Fruit fly (Drosophila melanogaster): ENCODE measurements around the gene CG16974.
A peak's percentile ranks its signal among the peaks of the same experiment; 100 is the strongest.

The CG16974 gene

dm6 chr2L:13145035-13145683, 46.6 kb downstream of the CG16974 start (continued):
- peak; percentile 66; the same call in 2 of the 3 replicates for TF ChIP-seq H15 (GFP tag; IDR thresholded peaks at IDR 0.05)
- TF ChIP-seq Lhr (GFP tag; optimal IDR thresholded peaks at IDR 0.05), result no peak
- TF ChIP-seq Dfd (GFP tag; optimal IDR thresholded peaks at IDR 0.05), result no peak
- TF ChIP-seq CG15011 (GFP tag; optimal IDR thresholded peaks at IDR 0.05), result peak; percentile 71
- TF ChIP-seq Opbp (GFP tag; IDR thresholded peaks at IDR 0.05; ENCODE audit: partially characterized antibody), result no peak
- peak; percentile 69 for TF ChIP-seq pum (GFP tag; optimal IDR thresholded peaks at IDR 0.05)
- TF ChIP-seq CG7987 (GFP tag; optimal IDR thresholded peaks at IDR 0.05), result no peak
- TF ChIP-seq Nf-YA (GFP tag; IDR thresholded peaks at IDR 0.05), result peak; percentile 54; the same call in 1 of the 2 replicates
- TF ChIP-seq tap (tag; optimal IDR thresholded peaks at IDR 0.05), result peak; percentile 70
- peak; percentile 79 for TF ChIP-seq CG34422 (GFP tag; IDR thresholded peaks at IDR 0.05)
- peak; percentile 21 for TF ChIP-seq CG1603 (tag; optimal IDR thresholded peaks at IDR 0.05)
- TF ChIP-seq Asciz (GFP tag; optimal IDR thresholded peaks at IDR 0.05), result peak; percentile 58
- TF ChIP-seq Bteb2 (GFP tag; optimal IDR thresholded peaks at IDR 0.05), result peak; percentile 86
- peak; percentile 82 for TF ChIP-seq D19A (tag; optimal IDR thresholded peaks at IDR 0.05)
- peak; percentile 78 for TF ChIP-seq CG17359 (tag; optimal IDR thresholded peaks at IDR 0.05)
- TF ChIP-seq Deaf1 (tag; optimal IDR thresholded peaks at IDR 0.05), result peak; percentile 47
- TF ChIP-seq Scr (GFP tag; IDR thresholded peaks at IDR 0.05; ENCODE audit: partially characterized antibody), result no peak
- TF ChIP-seq CG11093 (GFP tag; IDR thresholded peaks at IDR 0.05), result peak; percentile 59; the same call in 1 of the 3 replicates
- no peak for TF ChIP-seq grn (GFP tag; optimal IDR thresholded peaks at IDR 0.05)
- TF ChIP-seq CG11085 (GFP tag; IDR thresholded peaks at IDR 0.05), result peak; percentile 78
- peak; percentile 88 for TF ChIP-seq sob (GFP tag; IDR thresholded peaks at IDR 0.05)
- TF ChIP-seq tx (GFP tag; optimal IDR thresholded peaks at IDR 0.05), result peak; percentile 53
- TF ChIP-seq CG11696 (GFP tag; IDR thresholded peaks at IDR 0.05), result peak; percentile 68
- TF ChIP-seq p53 (GFP tag; optimal IDR thresholded peaks at IDR 0.05), result no peak
- peak; percentile 76 for TF ChIP-seq Xbp1 (GFP tag; optimal IDR thresholded peaks at IDR 0.05)
- TF ChIP-seq HHEX (GFP tag; optimal IDR thresholded peaks at IDR 0.05), result peak; percentile 76
- peak; percentile 66 for TF ChIP-seq danr (GFP tag; IDR thresholded peaks at IDR 0.05)
- TF ChIP-seq Hmx (GFP tag; optimal IDR thresholded peaks at IDR 0.05), result peak; percentile 4
- TF ChIP-seq row (GFP tag; IDR thresholded peaks at IDR 0.05), result peak; percentile 88
- peak; percentile 71 for TF ChIP-seq scrt (GFP tag; optimal IDR thresholded peaks at IDR 0.05)
- peak; percentile 86 for TF ChIP-seq gem (tag; optimal IDR thresholded peaks at IDR 0.05)
- peak; percentile 57; the same call in 2 of the 3 replicates for TF ChIP-seq otp (GFP tag; IDR thresholded peaks at IDR 0.05)
- TF ChIP-seq Sox102F (GFP tag; optimal IDR thresholded peaks at IDR 0.05), result peak; percentile 74
- peak; percentile 45; the same call in 1 of the 2 replicates for TF ChIP-seq cas (GFP tag; IDR thresholded peaks at IDR 0.05)
- peak; percentile 87 for TF ChIP-seq Ets65A (GFP tag)
- no peak for TF ChIP-seq Vsx1 (GFP tag; optimal IDR thresholded peaks at IDR 0.05)
- peak; percentile 47; the same call in 1 of the 2 replicates for TF ChIP-seq Doc2 (GFP tag; IDR thresholded peaks at IDR 0.05)
- no peak for TF ChIP-seq Elba2 (GFP tag; optimal IDR thresholded peaks at IDR 0.05)
- peak; percentile 76 for TF ChIP-seq ttk (GFP tag; IDR thresholded peaks at IDR 0.05)
- TF ChIP-seq Bdp1 (GFP tag; optimal IDR thresholded peaks at IDR 0.05), result no peak
- TF ChIP-seq CG12155 (GFP tag; optimal IDR thresholded peaks at IDR 0.05), result peak; percentile 66
- no peak for TF ChIP-seq chm (GFP tag; IDR thresholded peaks at IDR 0.05)
- peak; percentile 63 for TF ChIP-seq Xrp1 (GFP tag; IDR thresholded peaks at IDR 0.05)
- TF ChIP-seq Rx (GFP tag; IDR thresholded peaks at IDR 0.05), result peak; percentile 33; the same call in 1 of the 2 replicates
- no peak for TF ChIP-seq CG14965 (GFP tag; optimal IDR thresholded peaks at IDR 0.05; ENCODE audit: borderline replicate concordance)
- TF ChIP-seq caup (GFP tag; optimal IDR thresholded peaks at IDR 0.05; ENCODE audit: severe bottlenecking), result peak; percentile 78
- peak; percentile 70 for TF ChIP-seq Atf-2 (GFP tag; optimal IDR thresholded peaks at IDR 0.05)
- peak; percentile 48; the same call in 1 of the 2 replicates for TF ChIP-seq sisA (GFP tag; IDR thresholded peaks at IDR 0.05)
- peak; percentile 62 for TF ChIP-seq Blimp-1 (GFP tag; optimal IDR thresholded peaks at IDR 0.05)
- TF ChIP-seq CG9215 (GFP tag; IDR thresholded peaks at IDR 0.05), result peak; percentile 83
